Worm (Caenorhabditis elegans) whole organism, L3 larva: ENCODE measurements around the gene C05C9.2.

Experiments used
- eor-1 ChIP-seq, 2 experiments: fragments of 150-350 bp; optimal IDR thresholded peaks; 2 replicates each; lab custom pipeline; 2014 to 2018; ENCODE audit warnings: missing biosample characterization in 2 of 2, missing genetic modification characterization in 2 of 2
- fos-1 ChIP-seq: fragments of 150-350 bp; optimal IDR thresholded peaks from 2 replicates; lab custom pipeline; 2014; ENCODE audit warnings: missing biosample characterization, missing genetic modification characterization
- nhr-76 ChIP-seq: fragments of 150-350 bp; sonication (generic microtip); optimal IDR thresholded peaks from 5 replicates; lab custom pipeline; 2014; ENCODE audit warnings: missing biosample characterization, missing genetic modification characterization

DNA sequence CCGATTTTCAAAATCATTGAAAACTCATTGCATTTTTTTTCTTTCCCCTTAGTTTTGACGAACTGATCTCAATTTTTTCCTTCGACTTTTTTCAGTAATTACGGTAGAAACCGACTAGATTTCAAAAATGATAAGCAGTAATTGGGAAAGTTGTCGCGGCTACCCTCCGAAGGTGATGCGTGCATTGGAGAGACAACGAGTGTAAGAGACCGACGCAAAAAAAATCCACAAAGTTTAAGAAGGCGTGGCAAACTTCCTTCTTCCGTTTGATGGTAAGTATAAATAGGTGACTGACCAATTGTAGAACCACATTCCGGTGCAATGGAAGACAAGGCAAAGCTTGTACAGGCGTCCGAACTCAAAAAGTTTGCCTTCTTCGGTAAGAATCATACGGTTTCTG is 46.3 kb downstream of the C05C9.2 start, which contains the start of gene col-178:
- no peak for TF ChIP-seq fos-1 (tag; lab: Kevin White, UChicago)
- no peak for TF ChIP-seq nhr-76 (tag; lab: Kevin White, UChicago)
- TF ChIP-seq eor-1 (tag; optimal IDR thresholded peaks at IDR 0.05; lab: Kevin White, UChicago) = no peak
